Fruit fly (Drosophila melanogaster): Measurements from ENCODE around the gene CG42827.

Gene CG42827

DNA sequence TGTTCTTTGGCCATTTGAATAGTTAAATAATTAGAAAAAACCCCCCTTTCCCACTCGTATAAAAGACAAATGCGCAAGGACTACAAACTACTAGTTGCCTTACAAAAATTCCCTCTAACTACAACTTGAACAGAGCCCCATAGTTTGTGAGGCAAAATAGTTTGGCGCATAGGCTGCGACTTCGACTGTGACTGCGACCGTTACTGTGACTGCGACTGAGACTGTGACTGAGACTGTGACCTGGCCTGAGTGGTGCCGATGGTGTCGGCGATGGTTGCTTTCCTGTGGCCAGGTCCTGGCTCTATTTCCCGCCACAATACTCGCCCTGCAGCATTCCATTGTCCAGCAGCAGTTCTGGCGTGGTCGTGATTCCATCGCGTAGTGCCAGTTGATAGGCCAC is 4.6 kb downstream of the CG42827 start:
- TF ChIP-seq Dll (optimal IDR thresholded peaks at IDR 0.05), result no peak
- no peak for TF ChIP-seq psq (optimal IDR thresholded peaks at IDR 0.05)
- TF ChIP-seq pan (optimal IDR thresholded peaks at IDR 0.05), result no peak

DNA sequence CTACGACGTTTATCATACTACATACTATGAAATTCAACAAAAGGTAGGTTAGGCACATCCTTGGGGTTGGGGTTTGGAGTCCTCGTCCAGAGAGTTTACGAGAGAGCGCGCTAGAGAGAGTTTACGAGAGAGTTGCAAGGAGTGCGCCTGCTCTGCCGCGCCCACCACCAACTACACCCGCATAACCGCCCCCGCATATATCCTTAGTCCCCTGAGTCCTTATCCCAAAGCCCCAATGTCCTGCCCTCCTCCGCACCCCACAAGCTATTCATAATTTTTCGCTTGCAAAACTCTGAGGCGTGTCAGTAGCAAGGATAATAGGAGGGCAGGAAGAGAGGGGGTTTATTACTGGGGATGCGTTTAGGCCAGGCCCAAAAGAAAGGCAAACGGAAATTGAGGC is 11.0 kb downstream of the CG42827 start:
- TF ChIP-seq EcR (GFP tag; optimal IDR thresholded peaks at IDR 0.05) (no peak), Dll (optimal IDR thresholded peaks at IDR 0.05) (peak; percentile 6)

DNA sequence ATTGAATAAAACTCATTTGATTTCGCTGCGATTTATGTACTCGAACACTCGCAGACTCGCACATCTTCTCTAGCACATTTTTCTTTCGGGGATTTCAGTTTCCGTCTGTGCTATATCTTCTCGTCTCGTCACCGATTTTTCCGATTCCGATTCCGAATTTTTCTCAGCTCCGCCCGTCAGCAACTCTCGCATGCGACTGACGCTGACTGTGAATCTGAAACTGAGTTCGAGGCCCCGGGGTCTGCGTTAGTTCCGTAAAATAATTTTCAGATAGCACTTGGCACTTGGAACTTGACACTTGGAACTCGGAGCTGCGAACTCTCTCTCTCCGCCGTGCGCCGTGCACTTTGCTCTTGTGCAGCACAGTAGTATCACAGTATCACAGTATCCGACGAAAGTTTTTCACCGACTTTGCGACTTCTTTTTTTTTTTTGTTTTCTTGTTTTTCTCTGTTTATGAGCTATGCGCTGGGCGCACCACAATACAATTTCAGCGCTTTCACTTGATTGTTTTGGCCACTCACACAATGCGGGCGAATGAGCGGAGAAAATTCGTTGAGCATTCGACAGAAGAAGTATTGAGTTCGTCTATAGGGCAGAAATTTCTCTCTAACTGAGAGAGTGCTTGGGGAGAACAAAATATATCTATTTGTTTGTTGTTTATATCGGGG is 12.0 kb downstream of the CG42827 start, which contains the start of gene CG4393:
TSS of gene CG4393 (minus strand) at position 187 of the 670 bp plus-strand sequence.
- TF ChIP-seq CG8478 (optimal IDR thresholded peaks at IDR 0.05) (no peak), pan (optimal IDR thresholded peaks at IDR 0.05) (no peak), psq (optimal IDR thresholded peaks at IDR 0.05) (no peak), Dll (optimal IDR thresholded peaks at IDR 0.05) (no peak), usp (GFP tag; optimal IDR thresholded peaks at IDR 0.05) (no peak), EcR (GFP tag; optimal IDR thresholded peaks at IDR 0.05) (no peak)

DNA sequence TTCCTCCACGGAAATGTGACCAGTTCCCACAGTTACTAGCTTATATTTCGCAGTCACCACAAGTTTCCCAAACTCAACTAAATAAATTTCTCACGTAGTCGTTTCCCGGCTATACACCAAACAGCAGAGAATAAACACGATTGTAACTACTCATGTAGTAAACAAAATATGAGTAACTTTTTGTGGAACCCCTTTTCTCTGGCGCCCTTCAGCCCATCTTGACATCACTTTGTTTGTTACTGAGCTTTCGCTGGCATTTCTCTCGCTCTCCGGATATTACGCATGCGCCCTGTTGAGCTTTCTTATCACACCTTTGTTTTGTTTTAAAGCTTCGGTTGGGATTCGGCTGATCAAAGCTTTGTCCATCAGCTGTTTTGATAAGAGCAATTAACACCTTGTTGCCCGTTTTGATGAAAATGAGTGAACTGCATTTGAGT is 13.3 kb downstream of the CG42827 start:
- TF ChIP-seq EcR (GFP tag; optimal IDR thresholded peaks at IDR 0.05), result no peak
- TF ChIP-seq usp (GFP tag; optimal IDR thresholded peaks at IDR 0.05), result no peak
- TF ChIP-seq CG8478 (optimal IDR thresholded peaks at IDR 0.05), result no peak
- no peak for TF ChIP-seq Dll (optimal IDR thresholded peaks at IDR 0.05)
- no peak for TF ChIP-seq psq (optimal IDR thresholded peaks at IDR 0.05)
- TF ChIP-seq pan (optimal IDR thresholded peaks at IDR 0.05), result no peak

DNA sequence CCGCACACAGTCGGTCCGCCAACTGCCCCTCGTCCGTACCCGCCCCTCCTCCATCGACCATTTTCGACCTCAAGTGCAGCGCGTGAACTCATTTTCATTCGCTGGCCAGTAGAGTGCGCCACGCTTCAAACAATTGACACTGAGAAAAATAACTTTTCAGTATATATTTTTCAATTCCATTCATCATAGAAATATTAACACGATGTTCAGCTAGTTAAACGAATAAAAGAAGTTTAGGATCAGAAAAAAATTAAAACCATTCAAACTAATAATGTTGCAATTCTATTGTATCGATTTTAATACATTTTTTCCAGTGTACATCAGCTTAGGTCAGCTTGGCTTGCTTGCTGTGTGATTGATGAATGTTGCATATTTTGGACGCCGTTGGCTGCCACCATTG is 14.2 kb downstream of the CG42827 start:
- TF ChIP-seq CG8478 (optimal IDR thresholded peaks at IDR 0.05), result no peak
- TF ChIP-seq Dll (optimal IDR thresholded peaks at IDR 0.05), result no peak
- TF ChIP-seq usp (GFP tag; optimal IDR thresholded peaks at IDR 0.05), result no peak
- no peak for TF ChIP-seq psq (optimal IDR thresholded peaks at IDR 0.05)
- no peak for TF ChIP-seq EcR (GFP tag; optimal IDR thresholded peaks at IDR 0.05)
- TF ChIP-seq pan (optimal IDR thresholded peaks at IDR 0.05), result no peak

DNA sequence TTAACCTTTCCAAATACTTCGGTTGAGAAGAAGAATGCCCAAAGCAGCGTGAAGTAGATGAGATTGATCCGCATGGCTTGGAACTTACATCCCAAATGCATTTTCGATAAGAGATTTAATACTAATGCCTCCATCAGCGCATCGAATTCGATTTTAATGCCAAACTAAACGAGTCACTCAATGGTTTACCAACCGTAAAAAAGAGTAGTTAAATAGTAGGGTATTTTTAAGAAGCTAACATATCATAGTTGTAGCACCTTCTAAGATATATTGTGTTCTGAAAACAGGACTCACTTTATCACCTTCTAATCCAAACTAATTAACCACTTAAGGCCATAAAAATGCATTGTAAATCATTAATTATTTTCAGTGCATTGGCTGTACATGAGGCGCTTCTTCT is 16.1 kb downstream of the CG42827 start, which contains the start of gene CG31515:
TSS of gene CG31515 (minus strand) at position 101 of the 400 bp plus-strand sequence.
- TF ChIP-seq EcR (GFP tag; optimal IDR thresholded peaks at IDR 0.05) (no peak), CG8478 (optimal IDR thresholded peaks at IDR 0.05) (no peak), Dll (optimal IDR thresholded peaks at IDR 0.05) (no peak), psq (optimal IDR thresholded peaks at IDR 0.05) (no peak), usp (GFP tag; optimal IDR thresholded peaks at IDR 0.05) (no peak), pan (optimal IDR thresholded peaks at IDR 0.05) (no peak)

DNA sequence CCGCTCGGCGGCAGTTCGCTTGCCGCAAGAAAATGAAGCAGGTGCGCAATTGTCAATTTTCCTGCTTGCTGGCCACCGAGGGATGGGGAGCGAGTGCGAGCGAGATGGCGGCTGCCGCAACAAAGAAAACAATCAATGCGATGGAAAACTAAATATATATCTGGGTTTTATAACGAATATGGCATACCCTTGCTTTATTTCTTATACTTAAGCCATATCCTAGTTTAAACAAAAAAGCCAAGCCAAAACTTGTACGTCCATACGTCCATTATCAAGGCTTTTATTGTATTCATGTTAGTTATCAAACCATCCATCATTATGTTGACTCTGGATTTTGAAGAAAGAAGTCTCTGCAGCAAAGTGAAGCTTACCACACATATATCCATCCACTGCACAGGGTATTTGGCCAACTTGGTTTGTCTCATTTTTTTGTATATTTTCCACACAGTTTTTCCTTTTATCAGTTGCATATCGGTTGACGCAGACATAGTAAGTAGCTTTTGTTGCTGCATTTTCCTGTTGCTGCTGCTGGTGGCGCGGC is 18.1 kb downstream of the CG42827 start:
- TF ChIP-seq Dll (optimal IDR thresholded peaks at IDR 0.05) (no peak), CG8478 (optimal IDR thresholded peaks at IDR 0.05) (no peak), EcR (GFP tag; optimal IDR thresholded peaks at IDR 0.05) (no peak), pan (optimal IDR thresholded peaks at IDR 0.05) (no peak), psq (optimal IDR thresholded peaks at IDR 0.05) (no peak), usp (GFP tag; optimal IDR thresholded peaks at IDR 0.05) (no peak)

DNA sequence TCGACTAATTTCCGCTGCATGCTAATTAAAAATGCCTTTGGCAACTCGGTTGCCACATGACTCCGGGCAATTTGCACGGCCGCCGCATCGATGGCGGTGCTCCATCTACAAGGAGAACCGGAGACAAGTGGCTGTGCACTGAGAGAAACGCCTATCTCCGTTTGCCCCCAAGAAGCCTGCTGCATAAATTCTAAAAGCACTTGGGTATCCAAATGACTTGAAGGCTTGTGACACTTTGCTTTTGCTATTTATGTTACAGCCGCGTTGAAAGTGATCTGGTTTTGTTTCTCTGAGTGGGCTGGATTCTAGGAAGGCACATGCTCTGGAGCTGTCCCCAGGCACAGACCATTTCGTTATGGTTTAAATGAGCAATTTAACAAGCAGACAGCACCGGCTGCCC is 19.5 kb downstream of the CG42827 start:
- TF ChIP-seq CG8478 (optimal IDR thresholded peaks at IDR 0.05) (no peak), EcR (GFP tag; optimal IDR thresholded peaks at IDR 0.05) (no peak), usp (GFP tag; optimal IDR thresholded peaks at IDR 0.05) (no peak), psq (optimal IDR thresholded peaks at IDR 0.05) (no peak), pan (optimal IDR thresholded peaks at IDR 0.05) (no peak), Dll (optimal IDR thresholded peaks at IDR 0.05) (no peak)

DNA sequence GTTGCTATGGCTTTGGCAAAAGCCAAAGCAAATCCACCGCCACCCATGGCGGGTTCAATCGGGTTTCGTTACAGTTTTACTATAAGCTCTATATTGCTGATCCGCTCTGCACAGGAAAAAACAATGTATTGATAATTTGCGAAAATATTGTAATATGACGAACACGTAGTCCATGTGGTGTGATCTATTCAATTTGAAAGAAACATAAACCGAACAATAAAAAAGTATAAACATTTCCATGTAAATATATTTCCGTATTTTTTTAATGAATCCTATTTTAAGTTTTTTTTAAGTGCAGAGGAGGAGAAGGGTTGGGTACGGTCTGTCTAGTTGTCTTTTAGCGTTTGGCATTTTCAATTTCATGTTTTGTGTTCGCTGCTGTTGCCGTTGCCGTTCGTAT is 20.8 kb downstream of the CG42827 start:
- TF ChIP-seq CG8478 (optimal IDR thresholded peaks at IDR 0.05) (no peak), Dll (optimal IDR thresholded peaks at IDR 0.05) (no peak)

DNA sequence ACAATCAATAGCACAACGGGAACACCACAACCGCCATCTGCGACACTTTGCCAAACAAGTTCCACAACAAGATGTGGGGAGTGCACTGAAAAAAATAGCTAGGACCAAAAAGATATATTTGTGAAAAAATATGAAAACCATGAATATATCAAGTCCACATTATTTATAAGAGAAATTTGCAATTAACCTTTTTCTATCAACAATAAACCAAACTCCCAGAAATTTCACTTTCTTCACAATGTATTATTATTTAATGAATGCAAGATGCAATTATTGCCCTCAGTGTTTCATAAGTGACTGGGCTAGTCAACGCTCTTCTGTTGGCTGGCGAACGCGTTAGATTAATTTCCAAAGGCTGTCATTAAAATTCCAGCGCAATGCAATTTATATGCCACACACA is 23.0 kb downstream of the CG42827 start:
- TF ChIP-seq Dll (optimal IDR thresholded peaks at IDR 0.05) (no peak), psq (optimal IDR thresholded peaks at IDR 0.05) (no peak), usp (GFP tag; optimal IDR thresholded peaks at IDR 0.05) (no peak), EcR (GFP tag; optimal IDR thresholded peaks at IDR 0.05) (no peak), CG8478 (optimal IDR thresholded peaks at IDR 0.05) (no peak), pan (optimal IDR thresholded peaks at IDR 0.05) (no peak)

DNA sequence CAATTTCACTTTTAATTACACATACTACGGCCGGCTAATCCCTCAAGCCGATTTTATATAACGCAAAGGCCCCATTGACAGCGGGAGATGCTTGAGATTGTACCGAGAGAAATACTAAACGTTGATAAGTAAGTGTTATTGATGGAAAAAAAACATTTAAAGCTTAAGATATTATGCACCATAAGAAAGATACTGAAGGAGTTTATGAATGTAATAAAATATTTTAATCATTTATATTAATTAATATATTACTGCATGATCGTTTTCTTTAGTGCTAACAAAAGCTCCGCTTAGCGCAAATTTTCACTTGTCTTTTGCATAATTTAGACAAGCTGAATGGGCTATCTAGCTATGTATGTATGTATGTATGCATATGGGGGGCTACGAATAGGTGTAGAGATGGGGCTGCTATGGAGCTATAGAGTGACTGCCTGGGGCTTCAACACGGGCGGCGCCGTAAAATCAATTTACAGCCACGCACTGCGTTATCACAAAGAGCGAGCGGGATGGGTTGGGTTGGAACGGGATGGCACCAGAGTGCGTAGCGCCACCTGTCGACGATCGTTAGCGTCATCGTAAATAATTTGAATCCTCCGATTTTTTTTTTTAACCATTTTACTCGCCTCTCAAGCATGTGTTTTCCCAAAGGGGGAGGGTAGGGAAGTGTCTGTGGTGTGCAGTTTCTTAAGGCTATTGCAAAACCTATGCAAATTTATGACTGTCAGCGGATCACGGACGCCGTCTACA is 24.0 kb downstream of the CG42827 start:
- no peak for TF ChIP-seq EcR (GFP tag; optimal IDR thresholded peaks at IDR 0.05)
- no peak for TF ChIP-seq psq (optimal IDR thresholded peaks at IDR 0.05)
- no peak for TF ChIP-seq usp (GFP tag; optimal IDR thresholded peaks at IDR 0.05)
- no peak for TF ChIP-seq pan (optimal IDR thresholded peaks at IDR 0.05)
- no peak for TF ChIP-seq Dll (optimal IDR thresholded peaks at IDR 0.05)
- TF ChIP-seq CG8478 (optimal IDR thresholded peaks at IDR 0.05), result no peak

DNA sequence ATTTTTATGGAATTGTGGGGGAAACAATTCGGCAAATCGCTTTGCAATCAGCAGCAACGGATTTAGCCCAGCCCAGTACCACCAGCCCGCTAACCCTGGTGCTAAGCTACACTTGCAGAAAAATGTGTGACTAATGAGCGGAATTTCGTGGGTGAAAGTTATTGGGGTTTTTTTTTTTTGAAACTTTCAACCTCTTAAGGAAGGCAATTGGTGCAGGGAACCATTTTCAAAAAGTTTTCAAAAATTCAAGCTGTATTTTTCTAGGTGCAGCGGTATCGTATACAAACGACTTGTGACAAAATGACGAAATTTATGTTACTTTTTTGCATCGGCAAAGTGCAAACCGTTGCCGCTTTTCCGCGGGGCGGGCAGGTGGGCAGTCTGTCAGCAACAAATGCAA is 26.3 kb downstream of the CG42827 start:
- TF ChIP-seq CG8478 (optimal IDR thresholded peaks at IDR 0.05) (no peak), pan (optimal IDR thresholded peaks at IDR 0.05) (no peak), psq (optimal IDR thresholded peaks at IDR 0.05) (no peak), usp (GFP tag; optimal IDR thresholded peaks at IDR 0.05) (no peak), EcR (GFP tag; optimal IDR thresholded peaks at IDR 0.05) (no peak), Dll (optimal IDR thresholded peaks at IDR 0.05) (no peak)

Data from whole organism.